Worm (Caenorhabditis elegans): ENCODE data around the gene panl-3.

DNA sequence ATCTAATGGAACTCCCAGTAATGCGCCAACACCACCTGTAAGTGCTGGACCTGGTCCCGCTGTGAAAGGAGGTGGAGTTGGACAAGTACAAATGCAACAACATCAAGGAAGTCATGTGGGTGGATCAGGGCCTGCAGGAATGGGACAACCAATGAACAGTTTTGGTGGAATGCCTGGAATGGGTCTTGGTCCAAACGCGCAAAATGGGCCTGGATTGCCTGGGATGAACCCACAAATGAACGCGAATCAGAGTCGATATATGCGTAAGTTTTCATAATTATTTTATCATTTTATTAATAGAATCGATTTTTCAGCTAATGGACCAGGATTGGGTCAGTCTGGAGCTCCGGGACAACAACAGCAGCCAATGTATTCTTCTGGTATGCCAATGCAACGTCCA is 46.5 kb upstream of the panl-3 start:
- TF ChIP-seq elt-1 (tag; optimal IDR thresholded peaks at IDR 0.05) (no peak), egl-27 (tag; optimal IDR thresholded peaks at IDR 0.05) (no peak), unc-39 (tag; optimal IDR thresholded peaks at IDR 0.05) (no peak), nhr-23 (tag; optimal IDR thresholded peaks at IDR 0.05) (no peak), ama-1 (optimal IDR thresholded peaks at IDR 0.05) (no peak), ztf-4 (tag; optimal IDR thresholded peaks at IDR 0.05) (no peak)

Data from whole organism, L3 larva.